Fruit fly (Drosophila melanogaster) whole organism, wandering third instar larva: Measurements from ENCODE around the gene 14-3-3epsilon.

Experiments used
- Abd-B ChIP-seq: fragments of >200 bp; optimal IDR thresholded peaks from 2 replicates; lab custom pipeline; 2017; ENCODE audit warnings: missing biosample characterization, missing genetic modification characterization
- CrebA ChIP-seq: fragments of 200-800 bp; sonication (Bioruptor generic); optimal IDR thresholded peaks from 2 replicates; lab custom pipeline; 2016; ENCODE audit warnings: missing biosample characterization, mild to moderate bottlenecking, missing genetic modification characterization, borderline replicate concordance
- Jra ChIP-seq: sonication (Bioruptor generic); optimal IDR thresholded peaks from 2 replicates; lab custom pipeline; 2016; ENCODE audit warnings: missing biosample characterization, missing genetic modification characterization
- Myc ChIP-seq: fragments of >200 bp; optimal IDR thresholded peaks from 2 replicates; lab custom pipeline; 2017
- OdsH ChIP-seq: fragments of 200-800 bp; sonication (Bioruptor generic); optimal IDR thresholded peaks from 2 replicates; lab custom pipeline; 2016; ENCODE audit warnings: missing biosample characterization, mild to moderate bottlenecking, missing genetic modification characterization
- Rel ChIP-seq, 2 experiments: fragments of 200-800 bp; sonication (Bioruptor generic) in 1 of 2; optimal IDR thresholded peaks; 2 replicates in 1 of 2; 3 replicates in 1 of 2; lab custom pipeline; 2016 to 2019; ENCODE audit warnings: mild to moderate bottlenecking in 2 of 2, missing biosample characterization in 2 of 2, missing genetic modification characterization in 2 of 2, moderate library complexity in 1 of 2
- Sp1 ChIP-seq: fragments of 200-800 bp; sonication (Bioruptor generic); optimal IDR thresholded peaks from 3 replicates; lab custom pipeline; 2019; ENCODE audit warnings: missing biosample characterization, mild to moderate bottlenecking, missing genetic modification characterization, moderate library complexity
- Vsx2 ChIP-seq: fragments of 200-300, 225-300 bp; sonication (Bioruptor generic); optimal IDR thresholded peaks from 2 replicates; lab custom pipeline; 2018; ENCODE audit warnings: missing biosample characterization, missing genetic modification characterization; ENCODE audit not compliant: partially characterized antibody
- br ChIP-seq: fragments of 200-800 bp; sonication (Bioruptor generic); optimal IDR thresholded peaks from 2 replicates; lab custom pipeline; 2016; ENCODE audit warnings: missing biosample characterization, missing genetic modification characterization
- dsf ChIP-seq: sonication (Bioruptor generic); optimal IDR thresholded peaks from 2 replicates; lab custom pipeline; 2016; ENCODE audit warnings: missing biosample characterization, missing genetic modification characterization, borderline replicate concordance
- foxo ChIP-seq, 2 experiments: fragments of 200-800 bp; sonication (Bioruptor generic); optimal IDR thresholded peaks; 2 replicates in 1 of 2; 3 replicates in 1 of 2; lab custom pipeline; 2016 to 2017; ENCODE audit warnings: missing biosample characterization in 2 of 2, missing genetic modification characterization in 2 of 2
- pan ChIP-seq: fragments of >200 bp; optimal IDR thresholded peaks from 2 replicates; lab custom pipeline; 2017

- TF ChIP-seq Vsx2 (GFP tag; lab: Kevin White, UChicago) (no peak), CrebA (no peak), Sp1 (GFP tag; lab: Kevin White, UChicago) (no peak), pan (lab: Kevin White, UChicago) (no peak), dsf (GFP tag; lab: Kevin White, UChicago) (no peak), Rel (GFP tag; optimal IDR thresholded peaks at IDR 0.05; lab: Kevin White, UChicago) (no peak), Rel (tag; optimal IDR thresholded peaks at IDR 0.05; lab: Kevin White, UChicago) (no peak), Myc (lab: Kevin White, UChicago) (no peak), br (no peak), foxo (GFP tag; optimal IDR thresholded peaks at IDR 0.05; lab: Kevin White, UChicago) (no peak), Jra (GFP tag; lab: Kevin White, UChicago) (no peak), Abd-B (GFP tag; lab: Kevin White, UChicago) (no peak), OdsH (GFP tag; lab: Kevin White, UChicago) (no peak)
Observed at dm6 chr3R:18227385-18227784, 14.9 kb upstream of the 14-3-3epsilon start.
